Worm (Caenorhabditis elegans): ENCODE results near the gene Y72A10A.1.

DNA sequence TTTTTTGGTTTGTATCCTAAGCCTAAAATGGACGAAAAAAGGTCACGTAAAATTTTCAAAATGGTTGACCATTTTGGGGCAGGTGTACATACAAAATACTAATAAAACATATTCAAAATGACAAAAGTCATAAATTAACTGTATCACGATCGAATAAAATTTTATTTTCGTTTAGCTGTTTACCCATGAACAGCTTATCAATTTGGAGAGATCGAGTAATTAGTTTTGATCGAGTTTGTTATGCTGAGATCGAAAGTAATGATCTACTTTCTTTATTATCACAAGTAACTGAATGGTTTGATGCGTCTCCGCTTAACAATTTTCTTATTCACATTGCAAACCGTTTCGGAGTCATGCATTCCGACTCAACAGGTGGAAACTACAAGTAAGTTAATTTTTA, 49.7 kb upstream of the Y72A10A.1 start, which contains the start of gene T13C5.10:
- no peak for TF ChIP-seq egl-27 (tag; optimal IDR thresholded peaks at IDR 0.05)
- no peak for TF ChIP-seq elt-3 (tag; optimal IDR thresholded peaks at IDR 0.05)
- TF ChIP-seq snpc-4 (tag; optimal IDR thresholded peaks at IDR 0.05) = no peak
- no peak for TF ChIP-seq nhr-11 (tag; optimal IDR thresholded peaks at IDR 0.05)
- TF ChIP-seq lir-3 (tag; optimal IDR thresholded peaks at IDR 0.05; ENCODE audit: poor library complexity) = no peak
- TF ChIP-seq pag-3 (tag; optimal IDR thresholded peaks at IDR 0.05; ENCODE audit: borderline replicate concordance, insufficient read depth) = no peak
- TF ChIP-seq dpl-1 (GFP tag; optimal IDR thresholded peaks at IDR 0.05) = no peak

All from whole organism, L1 larva.